Worm (Caenorhabditis elegans): ENCODE measurements around the gene pals-33.

- TF ChIP-seq lin-26 (GFP tag; IDR thresholded peaks at IDR 0.05) (no peak), cebp-1 (GFP tag; IDR thresholded peaks at IDR 0.05) (no peak), cebp-1 (tag; optimal IDR thresholded peaks at IDR 0.05) (no peak), nfya-1 (tag; optimal IDR thresholded peaks at IDR 0.05; ENCODE audit: borderline replicate concordance, insufficient read depth) (no peak), Y79H2A.3 (GFP tag; conservative IDR thresholded peaks at IDR 0.05) (no peak), madf-8 (GFP tag; conservative IDR thresholded peaks at IDR 0.05) (no peak), let-607 (tag; optimal IDR thresholded peaks at IDR 0.05) (peak in 1 of 2 experiments; percentile 19), ets-4 (GFP tag; optimal IDR thresholded peaks at IDR 0.05) (no peak), xnd-1 (tag; optimal IDR thresholded peaks at IDR 0.05) (no peak)
Observed at ce11 chrV:3632249-3633030, 40.7 kb upstream of the pals-33 start.
